Worm (Caenorhabditis elegans) whole organism, L4/young adult: ENCODE data around the gene ZK180.5.

Experiments
- W03F9.2 ChIP-seq: fragments of 150-350 bp; optimal IDR thresholded peaks from 2 replicates; lab custom pipeline; 2014; ENCODE audit warnings: missing biosample characterization, missing genetic modification characterization
- dao-5 ChIP-seq: sonication (generic microtip); optimal IDR thresholded peaks from 2 replicates; lab custom pipeline; 2016; ENCODE audit warnings: missing genotype, missing genetic modification characterization, moderate library complexity, missing compliant biosample characterization
- him-1 ChIP-seq: sonication (generic microtip); optimal IDR thresholded peaks from 2 replicates; lab custom pipeline; 2016; ENCODE audit warnings: missing genotype, missing genetic modification reagents, missing genetic modification characterization, missing compliant biosample characterization

ce11 chrIV:4490148-4490652 is 26.8 kb downstream of the ZK180.5 start, which contains the start of gene ZK180.7:
- no peak for TF ChIP-seq W03F9.2 (tag; lab: Kevin White, UChicago)
- no peak for TF ChIP-seq dao-5 (tag; lab: Kevin White, UChicago)
- no peak for TF ChIP-seq him-1 (tag; lab: Kevin White, UChicago)
